Worm (Caenorhabditis elegans) whole organism, early embryonic: Measurements from ENCODE around the gene ZC116.1.

Experiments
- B0310.2 ChIP-seq: sonication (generic microtip); optimal IDR thresholded peaks from 2 replicates; lab custom pipeline; 2016; ENCODE audit warnings: mild to moderate bottlenecking, missing genetic modification characterization, missing compliant biosample characterization
- F13C5.2 ChIP-seq: sonication (generic microtip); optimal IDR thresholded peaks from 2 replicates; lab custom pipeline; 2017; ENCODE audit warnings: mild to moderate bottlenecking, missing genetic modification characterization, inconsistent platforms, missing compliant biosample characterization
- aly-1 ChIP-seq: sonication (generic microtip); optimal IDR thresholded peaks from 2 replicates; lab custom pipeline; 2016; ENCODE audit warnings: missing genetic modification characterization, missing compliant biosample characterization
- ama-1 ChIP-seq: fragments of 150-350 bp; optimal IDR thresholded peaks from 2 replicates; lab custom pipeline; 2014
- ceh-13 ChIP-seq: fragments of 200-800 bp; sonication (Bioruptor generic); optimal IDR thresholded peaks from 2 replicates; lab custom pipeline; 2018; ENCODE audit warnings: mild to moderate bottlenecking, missing genetic modification characterization, missing compliant biosample characterization
- ceh-36 ChIP-seq: sonication (generic microtip); optimal IDR thresholded peaks from 2 replicates; lab custom pipeline; 2016; ENCODE audit warnings: missing genetic modification characterization, inconsistent platforms, missing compliant biosample characterization
- ets-7 ChIP-seq: sonication (generic microtip); optimal IDR thresholded peaks from 2 replicates; lab custom pipeline; 2016; ENCODE audit warnings: missing genotype, missing genetic modification characterization, missing compliant biosample characterization
- flt-1 ChIP-seq: fragments of 200-800 bp; sonication (Bioruptor generic); IDR thresholded peaks from 2 replicates; pipeline ENCODE4 v1.3.6; 2022; ENCODE audit warnings: missing genetic modification characterization, missing compliant biosample characterization
- hmbx-1 ChIP-seq: sonication (generic microtip); optimal IDR thresholded peaks from 2 replicates; lab custom pipeline; 2016; ENCODE audit warnings: mild to moderate bottlenecking, missing genetic modification characterization, missing compliant biosample characterization
- hmg-4 ChIP-seq: fragments of 200-800 bp; sonication (Bioruptor generic); optimal IDR thresholded peaks from 2 replicates; lab custom pipeline; 2018; ENCODE audit warnings: mild to moderate bottlenecking, missing genetic modification characterization, missing compliant biosample characterization
- hnd-1 ChIP-seq: sonication (generic microtip); optimal IDR thresholded peaks from 2 replicates; lab custom pipeline; 2016; ENCODE audit warnings: missing genetic modification characterization, missing compliant biosample characterization
- pes-1 ChIP-seq: fragments of 200-800 bp; sonication (Bioruptor generic); IDR thresholded peaks from 2 replicates; pipeline ENCODE4 v1.3.6; 2022; ENCODE audit warnings: missing genetic modification reagents, missing genetic modification characterization, missing compliant biosample characterization
- scrt-1 ChIP-seq: fragments of 200-800 bp; sonication (Bioruptor generic); IDR thresholded peaks from 2 replicates; pipeline ENCODE4 v1.3.6; 2022; ENCODE audit warnings: missing genetic modification characterization, missing compliant biosample characterization
- sea-1 ChIP-seq: fragments of 200-800 bp; sonication (Bioruptor generic); conservative IDR thresholded peaks from 2 replicates; pipeline ENCODE4 v1.3.6; 2022; ENCODE audit warnings: missing genetic modification characterization, missing compliant biosample characterization
- tbx-11 ChIP-seq: fragments of 200-800 bp; sonication (Bioruptor generic); IDR thresholded peaks from 2 replicates; pipeline ENCODE4 v1.3.6; 2022; ENCODE audit warnings: missing genetic modification characterization, missing compliant biosample characterization
- tbx-37 ChIP-seq: fragments of 200-800 bp; sonication (Bioruptor generic); conservative IDR thresholded peaks from 2 replicates; pipeline ENCODE4 v1.3.6; 2022; ENCODE audit warnings: missing genetic modification reagents, missing genetic modification characterization, missing compliant biosample characterization
- tra-4 ChIP-seq: sonication (generic microtip); optimal IDR thresholded peaks from 2 replicates; lab custom pipeline; 2017; ENCODE audit warnings: missing genetic modification characterization, missing compliant biosample characterization

The ZC116.1 gene

ce11 chrV:12596196-12596595 lies 13.4 kb upstream of the ZC116.1 start, which contains the start of gene mma-1:
Gene mma-1, minus strand, starts transcription at chrV:12596296.
- TF ChIP-seq scrt-1 (GFP tag; lab: Robert Waterston, UW) (no peak), pes-1 (no peak), tra-4 (tag; lab: Kevin White, UChicago) (no peak), hmg-4 (no peak), ceh-13 (GFP tag; lab: Kevin White, UChicago) (no peak), sea-1 (GFP tag; lab: Robert Waterston, UW) (no peak), flt-1 (GFP tag; lab: Robert Waterston, UW) (no peak)

DNA sequence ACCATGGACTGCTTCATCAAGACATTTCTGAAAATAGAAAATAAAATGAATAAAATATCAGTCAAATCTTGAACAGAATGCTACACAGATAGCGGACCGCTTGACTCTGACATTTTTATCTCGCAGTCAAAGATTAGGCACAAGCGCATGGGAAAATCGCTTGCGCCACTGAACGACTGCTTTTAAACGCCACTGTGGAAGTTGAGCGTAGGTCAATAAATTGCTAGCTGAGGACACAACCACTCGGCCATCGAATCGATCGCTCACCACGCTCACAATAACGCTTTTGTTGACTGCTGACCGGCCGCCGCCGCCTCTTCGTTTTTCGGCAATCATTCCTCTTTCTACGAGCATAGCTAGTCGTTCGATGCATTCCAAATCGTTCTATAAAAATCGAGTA lies 12.8 kb upstream of the ZC116.1 start:
- TF ChIP-seq tbx-11 (GFP tag; lab: Robert Waterston, UW) = no peak
- peak; percentile 43 for TF ChIP-seq hmbx-1 (tag; lab: Kevin White, UChicago)
- peak; percentile 45 for TF ChIP-seq ceh-36
- peak; percentile 90 for TF ChIP-seq hmg-4
- TF ChIP-seq sea-1 (GFP tag; lab: Robert Waterston, UW) = peak; percentile 77
- TF ChIP-seq flt-1 (GFP tag; lab: Robert Waterston, UW) = peak; percentile 76
- peak; percentile 19 for TF ChIP-seq ets-7 (tag; lab: Kevin White, UChicago)
- TF ChIP-seq pes-1 = no peak; the same call in 1 of the 2 replicates
- TF ChIP-seq B0310.2 = peak; percentile 42
- peak; percentile 47 for TF ChIP-seq tbx-37
- TF ChIP-seq scrt-1 (GFP tag; lab: Robert Waterston, UW) = peak; percentile 71
- TF ChIP-seq hnd-1 (tag; lab: Kevin White, UChicago) = peak; percentile 30
- TF ChIP-seq ama-1 (lab: Kevin White, UChicago) = no peak
- TF ChIP-seq F13C5.2 = peak; percentile 85
- TF ChIP-seq ceh-13 (GFP tag; lab: Kevin White, UChicago) = peak; percentile 62
- TF ChIP-seq aly-1 (tag; lab: Kevin White, UChicago) = peak; percentile 80
- TF ChIP-seq tra-4 (tag; lab: Kevin White, UChicago) = peak; percentile 65

ce11 chrV:12599110-12599509 lies 10.5 kb upstream of the ZC116.1 start, which contains the start of the genes C14C10.10 and ril-2:
Gene C14C10.10, minus strand, starts transcription at chrV:12599128.
Gene ril-2, minus strand, starts transcription at chrV:12599157.
- TF ChIP-seq flt-1 (GFP tag; lab: Robert Waterston, UW) (no peak), ceh-13 (GFP tag; lab: Kevin White, UChicago) (no peak), scrt-1 (GFP tag; lab: Robert Waterston, UW) (no peak), hnd-1 (tag; lab: Kevin White, UChicago) (no peak), tbx-11 (GFP tag; lab: Robert Waterston, UW) (no peak), tbx-37 (no peak), hmbx-1 (tag; lab: Kevin White, UChicago) (no peak), tra-4 (tag; lab: Kevin White, UChicago) (no peak), pes-1 (no peak), ceh-36 (no peak), aly-1 (tag; lab: Kevin White, UChicago) (no peak), ama-1 (lab: Kevin White, UChicago) (no peak), ets-7 (tag; lab: Kevin White, UChicago) (no peak), sea-1 (GFP tag; lab: Robert Waterston, UW) (no peak), hmg-4 (no peak), B0310.2 (no peak), F13C5.2 (no peak)

DNA sequence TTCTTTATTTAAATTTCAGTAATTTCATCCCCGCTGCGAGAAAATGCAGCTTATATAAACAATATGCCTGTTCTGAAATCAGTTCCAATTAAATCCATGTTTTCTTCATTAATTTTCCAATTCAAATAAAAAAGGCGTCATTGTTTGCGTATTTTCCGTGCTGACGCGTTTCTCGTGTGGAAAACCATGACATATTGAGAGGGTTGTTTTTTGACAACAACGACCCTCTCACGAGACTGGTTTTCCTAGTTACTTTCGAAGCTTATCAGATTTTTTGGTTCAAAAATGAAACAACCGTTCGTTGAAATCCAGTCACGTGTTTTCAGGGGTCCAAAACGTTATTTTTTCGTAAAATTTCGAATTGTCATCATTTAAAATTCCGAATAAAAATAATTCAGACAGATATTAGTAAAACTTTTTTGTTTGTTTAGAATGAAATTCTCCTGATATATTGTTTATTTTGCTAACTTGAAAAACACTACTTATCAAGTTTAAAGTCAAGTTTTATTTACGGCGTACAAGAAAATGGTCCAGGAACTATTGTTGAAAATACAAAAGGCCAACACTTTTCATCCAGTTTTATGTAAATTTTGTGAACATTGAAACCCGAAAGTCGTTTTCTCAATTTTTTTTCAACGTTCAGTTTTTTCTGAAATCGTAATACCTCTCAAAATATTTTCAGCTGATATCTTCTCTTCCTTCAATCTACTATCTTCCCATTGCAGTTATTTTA lies 9.9 kb upstream of the ZC116.1 start, which contains the start of gene C14C10.5:
Gene C14C10.5, plus strand, starts transcription at position 683 of the 733 bp plus-strand sequence.
- TF ChIP-seq tra-4 (tag; lab: Kevin White, UChicago) (no peak), ets-7 (tag; lab: Kevin White, UChicago) (no peak), tbx-11 (GFP tag; lab: Robert Waterston, UW) (no peak), flt-1 (GFP tag; lab: Robert Waterston, UW) (no peak)

- no peak for TF ChIP-seq pes-1
- no peak for TF ChIP-seq flt-1 (GFP tag; lab: Robert Waterston, UW)
- no peak for TF ChIP-seq hnd-1 (tag; lab: Kevin White, UChicago)
- TF ChIP-seq F13C5.2 = no peak
- no peak for TF ChIP-seq hmbx-1 (tag; lab: Kevin White, UChicago)
- TF ChIP-seq ceh-36 = no peak
- TF ChIP-seq ama-1 (lab: Kevin White, UChicago) = no peak
- no peak for TF ChIP-seq hmg-4
- TF ChIP-seq scrt-1 (GFP tag; lab: Robert Waterston, UW) = no peak
- TF ChIP-seq B0310.2 = no peak
- TF ChIP-seq tra-4 (tag; lab: Kevin White, UChicago) = no peak
- TF ChIP-seq tbx-37 = no peak
Measured at ce11 chrV:12601835-12602234, 7.8 kb upstream of the ZC116.1 start.

DNA sequence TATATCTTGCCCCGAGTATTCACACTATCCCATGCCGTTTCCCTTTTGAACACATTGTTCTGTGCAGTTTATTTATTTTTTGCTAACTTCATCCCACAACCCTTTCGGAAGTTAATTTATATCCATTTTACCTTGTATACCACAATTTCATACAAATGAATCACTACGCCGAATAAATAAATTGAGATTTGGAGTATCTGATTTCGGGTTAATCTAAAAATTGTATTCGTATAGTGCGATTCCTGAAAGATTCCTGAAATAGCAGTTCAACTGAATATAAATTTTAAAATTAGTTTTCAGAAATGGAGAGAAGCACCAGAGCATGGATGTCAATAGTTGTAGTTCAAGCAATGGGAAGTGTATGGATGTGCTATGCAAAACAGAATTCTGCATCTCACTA lies 2.5 kb upstream of the ZC116.1 start, which contains the start of gene erg-28:
Gene erg-28, plus strand, starts transcription at position 301 of the 400 bp plus-strand sequence.
- no peak for TF ChIP-seq tbx-37
- TF ChIP-seq hmbx-1 (tag; lab: Kevin White, UChicago) = no peak
- TF ChIP-seq B0310.2 = no peak
- no peak for TF ChIP-seq ceh-13 (GFP tag; lab: Kevin White, UChicago)
- TF ChIP-seq ets-7 (tag; lab: Kevin White, UChicago) = no peak
- no peak for TF ChIP-seq scrt-1 (GFP tag; lab: Robert Waterston, UW)
- TF ChIP-seq pes-1 = no peak
- no peak for TF ChIP-seq hmg-4
- no peak for TF ChIP-seq F13C5.2
- no peak for TF ChIP-seq sea-1 (GFP tag; lab: Robert Waterston, UW)
- no peak for TF ChIP-seq ama-1 (lab: Kevin White, UChicago)
- TF ChIP-seq ceh-36 = no peak
- TF ChIP-seq aly-1 (tag; lab: Kevin White, UChicago) = no peak

DNA sequence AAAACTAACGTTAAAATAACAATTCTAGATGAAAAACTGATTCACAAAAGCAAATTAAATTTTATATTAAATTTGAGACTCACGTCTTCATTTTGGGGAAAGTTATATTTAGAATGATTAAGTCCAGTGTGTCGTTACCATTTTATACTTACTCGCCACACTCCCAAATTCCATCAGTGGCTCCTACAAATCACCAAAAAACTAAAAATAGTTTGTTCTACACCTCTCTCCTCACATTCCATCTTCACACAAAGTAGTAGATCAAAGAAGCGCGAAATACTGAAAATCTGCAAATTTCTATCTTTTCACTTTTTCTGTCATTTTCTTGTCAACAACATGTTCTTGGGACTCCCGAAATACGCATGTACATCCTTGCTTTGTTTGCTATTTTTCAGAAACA lies 769 bp upstream of the ZC116.1 start, which contains the start of gene ZC116.5:
Gene ZC116.5, minus strand, starts transcription at position 101 of the 400 bp plus-strand sequence.
- TF ChIP-seq flt-1 (GFP tag; lab: Robert Waterston, UW) = no peak
- TF ChIP-seq scrt-1 (GFP tag; lab: Robert Waterston, UW) = no peak
- no peak for TF ChIP-seq aly-1 (tag; lab: Kevin White, UChicago)
- no peak for TF ChIP-seq ets-7 (tag; lab: Kevin White, UChicago)
- no peak for TF ChIP-seq hmg-4
- no peak for TF ChIP-seq tra-4 (tag; lab: Kevin White, UChicago)
- no peak for TF ChIP-seq ama-1 (lab: Kevin White, UChicago)
- no peak for TF ChIP-seq tbx-37
- no peak for TF ChIP-seq hmbx-1 (tag; lab: Kevin White, UChicago)
- TF ChIP-seq ceh-13 (GFP tag; lab: Kevin White, UChicago) = no peak
- TF ChIP-seq B0310.2 = no peak
- no peak for TF ChIP-seq F13C5.2
- no peak for TF ChIP-seq pes-1
- TF ChIP-seq hnd-1 (tag; lab: Kevin White, UChicago) = no peak
- TF ChIP-seq sea-1 (GFP tag; lab: Robert Waterston, UW) = no peak
- TF ChIP-seq ceh-36 = no peak
